Worm (Caenorhabditis elegans): Measurements from ENCODE around the gene F14H8.5.
"Not testable (repeated sequence)": the region's sequence is repeated elsewhere in the genome, so short reads cannot be mapped to it uniquely, and the experiment has no call there.

The F14H8.5 gene

ce11 chrV:15028896-15029519, 8.2 kb downstream of the F14H8.5 start, which contains the start of gene F14H8.8:
Gene F14H8.8, plus strand, starts transcription at chrV:15029469.
- peak; percentile 61 for TF ChIP-seq drap-1 (GFP tag; optimal IDR thresholded peaks at IDR 0.05)
- TF ChIP-seq nhr-76 (tag; optimal IDR thresholded peaks at IDR 0.05), result no peak
- TF ChIP-seq nhr-237 (tag; optimal IDR thresholded peaks at IDR 0.05), result no peak
- peak; percentile 36 for TF ChIP-seq ceh-39 (tag; optimal IDR thresholded peaks at IDR 0.05)
- TF ChIP-seq unc-120 (tag; optimal IDR thresholded peaks at IDR 0.05; ENCODE audit: poor library complexity, severe bottlenecking), result no peak
- peak; percentile 2 for TF ChIP-seq nhr-2 (tag; optimal IDR thresholded peaks at IDR 0.05)
- no peak for TF ChIP-seq flh-1 (GFP tag; optimal IDR thresholded peaks at IDR 0.05)
- TF ChIP-seq lin-13 (tag; optimal IDR thresholded peaks at IDR 0.05), result no peak
- TF ChIP-seq ceh-43 (GFP tag; optimal IDR thresholded peaks at IDR 0.05), result peak; percentile 35
- TF ChIP-seq lsy-2 (tag; optimal IDR thresholded peaks at IDR 0.05), result no peak
- peak; percentile 28 for TF ChIP-seq mep-1 (tag; optimal IDR thresholded peaks at IDR 0.05)

- TF ChIP-seq zip-8 (tag; optimal IDR thresholded peaks at IDR 0.05); mab-5 (tag; optimal IDR thresholded peaks at IDR 0.05); ceh-43 (GFP tag; optimal IDR thresholded peaks at IDR 0.05): not testable (repeated sequence)
These were observed 10.5 kb downstream of the F14H8.5 start, which contains the start of gene cng-1 for ce11 chrV:15031373-15031772. Gene cng-1, minus strand, starts transcription at chrV:15031473.

ce11 chrV:15036769-15037168, 15.9 kb downstream of the F14H8.5 start, which contains the start of gene melo-3:
Gene melo-3, minus strand, starts transcription at chrV:15036869.
- TF ChIP-seq M03D4.4, blmp-1, lin-13 (tag; optimal IDR thresholded peaks at IDR 0.05): not testable (repeated sequence)

ce11 chrV:15048107-15048506, 27.3 kb downstream of the F14H8.5 start, which contains the start of gene sdc-3:
Gene sdc-3, minus strand, starts transcription at chrV:15048207.
- TF ChIP-seq elt-3 (tag; optimal IDR thresholded peaks at IDR 0.05), result no peak

ce11 chrV:15051720-15052119, 30.9 kb downstream of the F14H8.5 start:
- TF ChIP-seq nhr-28 (tag; optimal IDR thresholded peaks at IDR 0.05) (no peak), elt-1 (tag; optimal IDR thresholded peaks at IDR 0.05; ENCODE audit: borderline replicate concordance, insufficient read depth) (no peak), mep-1 (tag; optimal IDR thresholded peaks at IDR 0.05) (no peak), blmp-1 (tag; optimal IDR thresholded peaks at IDR 0.05) (no peak), unc-39 (tag; optimal IDR thresholded peaks at IDR 0.05) (no peak), nhr-2 (tag; optimal IDR thresholded peaks at IDR 0.05) (no peak), lin-32 (GFP tag; optimal IDR thresholded peaks at IDR 0.05) (no peak), ceh-83 (GFP tag; optimal IDR thresholded peaks at IDR 0.05) (no peak), pha-4 (tag; optimal IDR thresholded peaks at IDR 0.05) (no peak), unc-120 (tag; optimal IDR thresholded peaks at IDR 0.05; ENCODE audit: poor library complexity, severe bottlenecking) (no peak), nhr-12 (tag; optimal IDR thresholded peaks at IDR 0.05) (no peak), tbx-8 (GFP tag; optimal IDR thresholded peaks at IDR 0.05) (no peak), zip-8 (tag; optimal IDR thresholded peaks at IDR 0.05) (no peak), flh-1 (GFP tag; optimal IDR thresholded peaks at IDR 0.05) (no peak), sem-2 (GFP tag; optimal IDR thresholded peaks at IDR 0.05) (no peak), nhr-76 (tag; optimal IDR thresholded peaks at IDR 0.05) (no peak), elt-3 (tag; optimal IDR thresholded peaks at IDR 0.05) (no peak), unc-62 (GFP tag; optimal IDR thresholded peaks at IDR 0.05) (no peak), ham-2 (GFP tag; optimal IDR thresholded peaks at IDR 0.05) (no peak), lsy-2 (tag; optimal IDR thresholded peaks at IDR 0.05) (no peak)

- TF ChIP-seq ham-2 (GFP tag; optimal IDR thresholded peaks at IDR 0.05) (no peak), sem-2 (GFP tag; optimal IDR thresholded peaks at IDR 0.05) (no peak), lin-32 (GFP tag; optimal IDR thresholded peaks at IDR 0.05) (no peak), unc-62 (GFP tag; optimal IDR thresholded peaks at IDR 0.05) (no peak)
These were observed 31.5 kb downstream of the F14H8.5 start, which contains the start of the genes fbxa-82 and C25D7.5 for ce11 chrV:15052368-15052767. Gene fbxa-82, minus strand, starts transcription at chrV:15052530. Gene C25D7.5, plus strand, starts transcription at chrV:15052650.

- TF ChIP-seq unc-62 (GFP tag; optimal IDR thresholded peaks at IDR 0.05) (no peak), zip-8 (tag; optimal IDR thresholded peaks at IDR 0.05) (peak; percentile 61)
These were observed 33.9 kb downstream of the F14H8.5 start for ce11 chrV:15054733-15055132.
